Fruit fly (Drosophila melanogaster) whole organism, embryonic: ENCODE data around the gene soti.

ENCODE experiments used
- CG10209 ChIP-seq: fragments of 200-800 bp; sonication (Bioruptor generic); optimal IDR thresholded peaks from 3 replicates; lab custom pipeline; 2017; ENCODE audit warnings: missing biosample characterization, mild to moderate bottlenecking, missing genetic modification characterization, missing genetic modification reagents
- CG10366 ChIP-seq: fragments of 200-800 bp; sonication (Bioruptor generic); IDR thresholded peaks from 2 replicates; pipeline ENCODE4 v1.3.6; 2022; ENCODE audit warnings: missing biosample characterization, missing genetic modification characterization
- CG10462 ChIP-seq: fragments of 200-800 bp; sonication (Bioruptor generic); optimal IDR thresholded peaks from 2 replicates; lab custom pipeline; 2016; ENCODE audit warnings: missing biosample characterization, missing genetic modification characterization
- CG10565 ChIP-seq: fragments of 200-800 bp; sonication (Bioruptor generic); optimal IDR thresholded peaks from 3 replicates; lab custom pipeline; 2016; ENCODE audit warnings: missing biosample characterization, mild to moderate bottlenecking, missing genetic modification characterization
- CG11093 ChIP-seq: fragments of 200-800 bp; sonication (Bioruptor generic); IDR thresholded peaks from 3 replicates; pipeline ENCODE4 v1.3.6; 2022; ENCODE audit warnings: missing biosample characterization, missing genetic modification characterization
- CG11723 ChIP-seq: fragments of 200-800 bp; sonication (Bioruptor generic); optimal IDR thresholded peaks from 2 replicates; lab custom pipeline; 2017; ENCODE audit warnings: missing biosample characterization, mild to moderate bottlenecking, missing genetic modification characterization
- CG12104 ChIP-seq: fragments of 200-800 bp; sonication (Bioruptor generic); optimal IDR thresholded peaks from 3 replicates; lab custom pipeline; 2016; ENCODE audit warnings: missing biosample characterization, missing genetic modification characterization
- CG14860 ChIP-seq: fragments of 200-800 bp; sonication (Bioruptor generic); IDR thresholded peaks from 3 replicates; pipeline ENCODE4 v1.3.6; 2022; ENCODE audit warnings: missing biosample characterization, missing genetic modification characterization; ENCODE audit not compliant: partially characterized antibody
- CG15696 ChIP-seq: fragments of 200-800 bp; sonication (Bioruptor generic); optimal IDR thresholded peaks from 2 replicates; lab custom pipeline; 2019; ENCODE audit warnings: missing biosample characterization, mild to moderate bottlenecking, missing genetic modification characterization, moderate library complexity
- CG17359 ChIP-seq: fragments of 200-800 bp; sonication (Bioruptor generic); optimal IDR thresholded peaks from 3 replicates; lab custom pipeline; 2018; ENCODE audit warnings: missing biosample characterization, mild to moderate bottlenecking, missing genetic modification characterization, moderate library complexity
- CG2712 ChIP-seq: fragments of 200-800 bp; optimal IDR thresholded peaks from 3 replicates; lab custom pipeline; 2019; ENCODE audit warnings: missing biosample characterization, mild to moderate bottlenecking, missing genetic modification characterization, moderate library complexity
- CG2875 ChIP-seq: fragments of 200-800 bp; sonication (Bioruptor generic); optimal IDR thresholded peaks from 2 replicates; lab custom pipeline; 2017; ENCODE audit warnings: missing biosample characterization, mild to moderate bottlenecking, missing genetic modification characterization, missing genetic modification reagents
- CG3065 ChIP-seq: fragments of 200-800 bp; sonication (Bioruptor generic); optimal IDR thresholded peaks from 2 replicates; lab custom pipeline; 2016; ENCODE audit warnings: missing biosample characterization, missing genetic modification characterization
- CG3281 ChIP-seq: fragments of 200-800 bp; sonication (Bioruptor generic); optimal IDR thresholded peaks from 3 replicates; lab custom pipeline; 2017; ENCODE audit warnings: missing biosample characterization, mild to moderate bottlenecking, missing genetic modification characterization
- CG33213 ChIP-seq: fragments of 200-800 bp; sonication (Bioruptor generic); optimal IDR thresholded peaks from 3 replicates; lab custom pipeline; 2016; ENCODE audit warnings: missing biosample characterization, missing genetic modification characterization
- CG3838 ChIP-seq: fragments of 200-800 bp; sonication (Bioruptor generic); optimal IDR thresholded peaks from 3 replicates; lab custom pipeline; 2016; ENCODE audit warnings: missing biosample characterization, missing genetic modification characterization
- CG3995 ChIP-seq: fragments of 200-800 bp; sonication (Bioruptor generic); optimal IDR thresholded peaks from 3 replicates; lab custom pipeline; 2016; ENCODE audit warnings: missing biosample characterization, missing genetic modification characterization
- CG43689 ChIP-seq: fragments of 200-800 bp; sonication (Bioruptor generic); IDR thresholded peaks from 2 replicates; pipeline ENCODE4 v1.3.6; 2022; ENCODE audit warnings: missing biosample characterization, missing genetic modification characterization
- CG6683 ChIP-seq: fragments of 200-800 bp; sonication (Bioruptor generic); optimal IDR thresholded peaks from 2 replicates; lab custom pipeline; 2017; ENCODE audit warnings: missing biosample characterization, mild to moderate bottlenecking, missing genetic modification characterization, missing genetic modification reagents
- CG6689 ChIP-seq: fragments of 200-800 bp; sonication (Bioruptor generic); IDR thresholded peaks from 2 replicates; pipeline ENCODE4 v1.3.6; 2022; ENCODE audit warnings: missing biosample characterization, missing genetic modification characterization
- CG7357 ChIP-seq: fragments of 200-800 bp; sonication (Bioruptor generic); IDR thresholded peaks from 3 replicates; pipeline ENCODE4 v1.3.6; 2022; ENCODE audit warnings: missing biosample characterization, missing genetic modification characterization
- CG7786 ChIP-seq: fragments of 200-800 bp; sonication (Bioruptor generic); optimal IDR thresholded peaks from 2 replicates; lab custom pipeline; 2016; ENCODE audit warnings: missing biosample characterization, missing genetic modification characterization
- CG8924 ChIP-seq: fragments of 200-800 bp; optimal IDR thresholded peaks from 3 replicates; lab custom pipeline; 2019; ENCODE audit warnings: missing biosample characterization, mild to moderate bottlenecking, missing genetic modification characterization, moderate library complexity
- CkIIα-i1 ChIP-seq: fragments of 200-800 bp; sonication (Bioruptor generic); IDR thresholded peaks from 2 replicates; pipeline ENCODE4 v1.3.6; 2022; ENCODE audit warnings: missing biosample characterization, missing genetic modification characterization
- CoRest ChIP-seq: fragments of 200-800 bp; sonication (Bioruptor generic); optimal IDR thresholded peaks from 3 replicates; lab custom pipeline; 2018; ENCODE audit warnings: missing biosample characterization, mild to moderate bottlenecking, missing genetic modification characterization, moderate library complexity
- Doc2 ChIP-seq: fragments of 200-800 bp; sonication (Bioruptor generic); IDR thresholded peaks from 2 replicates; pipeline ENCODE4 v1.3.6; 2022; ENCODE audit warnings: missing biosample characterization, missing genetic modification characterization
- Ets65A ChIP-seq: fragments of 200-800 bp; sonication (Bioruptor generic); peaks from one replicate; lab custom pipeline; 2016; ENCODE audit warnings: missing biosample characterization, missing genetic modification characterization
- GATAe ChIP-seq: fragments of 200-800 bp; sonication (Bioruptor generic); conservative IDR thresholded peaks from 2 replicates; pipeline ENCODE4 v1.3.6; 2022; ENCODE audit warnings: missing biosample characterization, missing genetic modification characterization
- Hand ChIP-seq: fragments of 200-800 bp; sonication (Bioruptor generic); optimal IDR thresholded peaks from 2 replicates; lab custom pipeline; 2017; ENCODE audit warnings: mild to moderate bottlenecking, missing biosample characterization, missing genetic modification reagents, missing genetic modification characterization
- Meics ChIP-seq: fragments of 200-800 bp; sonication (Bioruptor generic); optimal IDR thresholded peaks from 2 replicates; lab custom pipeline; 2017; ENCODE audit warnings: missing biosample characterization, mild to moderate bottlenecking, missing genetic modification characterization
- Sox102F ChIP-seq: fragments of 200-800 bp; sonication (Bioruptor generic); optimal IDR thresholded peaks from 2 replicates; lab custom pipeline; 2018; ENCODE audit warnings: missing biosample characterization, mild to moderate bottlenecking, missing genetic modification characterization, moderate library complexity
- Stat92E ChIP-seq, 3 experiments: fragments of >200 bp in 2 of 3; fragments of 200-800 bp in 1 of 3; sonication (Bioruptor generic) in 1 of 3; optimal IDR thresholded peaks; 2 replicates each; lab custom pipeline; 2017 to 2019; ENCODE audit warnings: missing biosample characterization in 3 of 3, missing genetic modification characterization in 3 of 3, mild to moderate bottlenecking in 1 of 3, moderate library complexity in 1 of 3
- Xbp1 ChIP-seq: fragments of 200-800 bp; sonication (Bioruptor generic); optimal IDR thresholded peaks from 3 replicates; lab custom pipeline; 2016; ENCODE audit warnings: missing biosample characterization, mild to moderate bottlenecking, missing genetic modification characterization
- al ChIP-seq: fragments of 200-800 bp; sonication (Bioruptor generic); IDR thresholded peaks from 2 replicates; pipeline ENCODE4 v1.3.6; 2022; ENCODE audit warnings: missing biosample characterization, missing genetic modification characterization
- bcd ChIP-seq: fragments of 200-800 bp; sonication (Bioruptor generic); optimal IDR thresholded peaks from 2 replicates; lab custom pipeline; 2017; ENCODE audit warnings: missing biosample characterization, mild to moderate bottlenecking, missing genetic modification characterization
- br ChIP-seq: fragments of >200 bp; optimal IDR thresholded peaks from 2 replicates; lab custom pipeline; 2017
- dpn ChIP-seq, 2 experiments: fragments of 200-800 bp; sonication (Bioruptor generic); optimal IDR thresholded peaks; 3 replicates each; lab custom pipeline; 2016; ENCODE audit warnings: missing biosample characterization in 2 of 2, missing genetic modification characterization in 2 of 2
- esg ChIP-seq: fragments of 200-800 bp; sonication (Bioruptor generic); conservative IDR thresholded peaks from 2 replicates; pipeline ENCODE4 v1.3.6; 2022; ENCODE audit warnings: missing biosample characterization, missing genetic modification characterization
- gro ChIP-seq: fragments of 200-800 bp; sonication (Bioruptor generic); optimal IDR thresholded peaks from 2 replicates; lab custom pipeline; 2016; ENCODE audit warnings: missing biosample characterization, missing genetic modification characterization
- lbe ChIP-seq: fragments of 200-800 bp; sonication (Bioruptor generic); optimal IDR thresholded peaks from 2 replicates; lab custom pipeline; 2016; ENCODE audit warnings: missing biosample characterization, mild to moderate bottlenecking, missing genetic modification characterization
- odd ChIP-seq: fragments of 200-800 bp; sonication (Bioruptor generic); optimal IDR thresholded peaks from 2 replicates; lab custom pipeline; 2017; ENCODE audit warnings: missing biosample characterization, mild to moderate bottlenecking, missing genetic modification characterization
- pan ChIP-seq, 4 experiments: fragments of >200 bp in 3 of 4; fragments of 200-800 bp in 1 of 4; sonication (Bioruptor generic) in 1 of 4; optimal IDR thresholded peaks in 3 of 4; IDR thresholded peaks in 1 of 4; 2 replicates each; pipeline versions ENCODE4 v1.3.6 to Lab custom; 2017 to 2022; ENCODE audit warnings: missing biosample characterization in 2 of 4, missing genetic modification characterization in 2 of 4, mixed read lengths in 1 of 4
- prd ChIP-seq, 3 experiments: fragments of >200 bp in 2 of 3; fragments of 200-800 bp in 1 of 3; sonication (Bioruptor generic) in 1 of 3; optimal IDR thresholded peaks in 2 of 3; IDR thresholded peaks in 1 of 3; 2 replicates in 2 of 3; 3 replicates in 1 of 3; pipeline versions ENCODE4 v1.3.6 to Lab custom; 2017 to 2022; ENCODE audit warnings: missing biosample characterization in 1 of 3, missing genetic modification characterization in 1 of 3
- pros ChIP-seq: fragments of 200-800 bp; sonication (Bioruptor generic); optimal IDR thresholded peaks from 3 replicates; lab custom pipeline; 2019; ENCODE audit warnings: missing biosample characterization, mild to moderate bottlenecking, missing genetic modification characterization, moderate library complexity
- sna ChIP-seq: fragments of 200-800 bp; sonication (Bioruptor generic); IDR thresholded peaks from 2 replicates; pipeline ENCODE4 v1.3.6; 2022; ENCODE audit warnings: missing biosample characterization, missing genetic modification characterization; ENCODE audit not compliant: partially characterized antibody
- sqz ChIP-seq: fragments of 200-800 bp; sonication (Bioruptor generic); optimal IDR thresholded peaks from 3 replicates; lab custom pipeline; 2018; ENCODE audit warnings: missing biosample characterization, mild to moderate bottlenecking, missing genetic modification characterization
- sug ChIP-seq: fragments of 200-800 bp; optimal IDR thresholded peaks from 2 replicates; lab custom pipeline; 2019; ENCODE audit warnings: missing biosample characterization, mild to moderate bottlenecking, missing genetic modification characterization, moderate library complexity
- twi ChIP-seq: fragments of 200-800 bp; optimal IDR thresholded peaks from 2 replicates; lab custom pipeline; 2019; ENCODE audit warnings: missing biosample characterization, mild to moderate bottlenecking, missing genetic modification characterization, moderate library complexity
- unc-4 ChIP-seq: fragments of 200-800 bp; sonication (Bioruptor generic); IDR thresholded peaks from 2 replicates; pipeline ENCODE4 v1.3.6; 2022; ENCODE audit warnings: missing biosample characterization, missing genetic modification characterization; ENCODE audit not compliant: partially characterized antibody
- zfh1 ChIP-seq: fragments of 200-800 bp; sonication (Bioruptor generic); IDR thresholded peaks from 3 replicates; pipeline ENCODE4 v1.3.6; 2022; ENCODE audit warnings: missing biosample characterization, missing genetic modification characterization

Gene soti

DNA sequence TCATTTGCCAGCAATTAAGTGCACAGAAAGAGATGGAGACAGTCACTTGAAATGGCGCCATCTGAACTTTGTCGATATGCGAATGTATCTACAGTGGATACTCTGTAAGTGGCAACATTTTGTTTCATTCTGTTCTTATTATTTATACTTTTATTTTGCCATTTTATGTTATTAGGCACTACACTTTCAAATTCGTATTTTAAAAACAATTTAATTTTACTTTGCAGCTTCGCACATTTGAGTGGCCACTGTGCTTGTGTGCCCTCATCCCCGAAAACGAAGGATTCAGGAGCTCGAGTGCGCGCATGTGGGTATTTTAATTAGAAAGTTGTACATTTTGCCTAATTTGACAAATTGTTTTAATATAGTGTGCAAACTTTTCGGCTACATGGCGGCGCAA, 24.1 kb downstream of the soti start (continued):
- TF ChIP-seq odd (GFP tag; lab: Kevin White, UChicago) = no peak
- TF ChIP-seq Doc2 = no peak
- no peak for TF ChIP-seq CG10462 (GFP tag; lab: Kevin White, UChicago)
- peak; percentile 82 for TF ChIP-seq Ets65A (GFP tag; lab: Kevin White, UChicago)
- peak; percentile 25 for TF ChIP-seq bcd
- peak; percentile 4 for TF ChIP-seq CG10209 (GFP tag; lab: Kevin White, UChicago)
- TF ChIP-seq CG6683 (GFP tag; lab: Kevin White, UChicago) = peak; percentile 1
- TF ChIP-seq esg = peak; percentile 36; the same call in 1 of the 2 replicates
- peak; percentile 40 for TF ChIP-seq CG3281 (GFP tag; lab: Kevin White, UChicago)
- TF ChIP-seq Xbp1 (GFP tag; lab: Kevin White, UChicago) = peak; percentile 36
- no peak for TF ChIP-seq CG3995 (GFP tag; lab: Kevin White, UChicago)
- TF ChIP-seq twi (tag; lab: Kevin White, UChicago) = no peak
- TF ChIP-seq CG17359 = peak; percentile 51
- TF ChIP-seq CG33213 (GFP tag; lab: Kevin White, UChicago) = no peak
- no peak for TF ChIP-seq CG7786 (GFP tag; lab: Kevin White, UChicago)
- no peak for TF ChIP-seq CG11093
- TF ChIP-seq lbe (GFP tag; lab: Kevin White, UChicago) = peak; percentile 48
- TF ChIP-seq CG3065 (GFP tag; lab: Kevin White, UChicago) = no peak
- no peak for TF ChIP-seq CG12104 (GFP tag; lab: Kevin White, UChicago)
- TF ChIP-seq CG15696 (tag; lab: Kevin White, UChicago) = peak; percentile 49
- no peak for TF ChIP-seq GATAe (GFP tag; lab: Robert Waterston, UW)
- no peak for TF ChIP-seq CG43689 (GFP tag; lab: Robert Waterston, UW)
- TF ChIP-seq sqz (GFP tag; lab: Kevin White, UChicago) = no peak
- no peak for TF ChIP-seq CG3838
- no peak for TF ChIP-seq CG7357
- TF ChIP-seq CG14860 = no peak
- TF ChIP-seq CG10565 (GFP tag; lab: Kevin White, UChicago) = no peak
- TF ChIP-seq sna (GFP tag; lab: Robert Waterston, UW) = no peak
- peak; percentile 35 for TF ChIP-seq CG8924
- peak; percentile 13 to 33 for TF ChIP-seq dpn (GFP tag; optimal IDR thresholded peaks at IDR 0.05; lab: Kevin White, UChicago)
- TF ChIP-seq prd (optimal IDR thresholded peaks at IDR 0.05; lab: Kevin White, UChicago) = no peak
- TF ChIP-seq prd (GFP tag; IDR thresholded peaks at IDR 0.05; lab: Robert Waterston, UW) = peak; percentile 88
- no peak for TF ChIP-seq CG11723 (GFP tag; lab: Kevin White, UChicago)
- TF ChIP-seq CkIIα-i1 = no peak
- no peak for TF ChIP-seq sug
- peak; percentile 30 for TF ChIP-seq CoRest
- peak; percentile 45 for TF ChIP-seq Meics (GFP tag; lab: Kevin White, UChicago)
- TF ChIP-seq CG10366 (GFP tag; lab: Robert Waterston, UW) = peak; percentile 30; the same call in 1 of the 2 replicates
- peak; percentile 68; the same call in 2 of the 3 replicates for TF ChIP-seq zfh1 (GFP tag; lab: Robert Waterston, UW)
- no peak for TF ChIP-seq Stat92E (GFP tag; optimal IDR thresholded peaks at IDR 0.05; lab: Kevin White, UChicago)
- TF ChIP-seq unc-4 (GFP tag; lab: Robert Waterston, UW) = no peak
- TF ChIP-seq pan (optimal IDR thresholded peaks at IDR 0.05; lab: Kevin White, UChicago) = no peak
- TF ChIP-seq pan (GFP tag; optimal IDR thresholded peaks at IDR 0.05 in 1 of 2, IDR thresholded peaks at IDR 0.05 in 1 of 2) = peak in 1 of 2 experiments; percentile 67
- no peak for TF ChIP-seq CG2875
- TF ChIP-seq br = no peak
- TF ChIP-seq gro (GFP tag; lab: Kevin White, UChicago) = no peak
- peak; percentile 15; the same call in 1 of the 2 replicates for TF ChIP-seq al (GFP tag; lab: Robert Waterston, UW)
- peak; percentile 50 for TF ChIP-seq Sox102F (GFP tag; lab: Kevin White, UChicago)
- TF ChIP-seq CG6689 (GFP tag; lab: Robert Waterston, UW) = peak; percentile 44; the same call in 1 of the 2 replicates
- no peak for TF ChIP-seq pros (GFP tag; lab: Kevin White, UChicago)
- no peak for TF ChIP-seq Hand (GFP tag; lab: Kevin White, UChicago)
- TF ChIP-seq CG2712 (tag; lab: Kevin White, UChicago) = peak; percentile 59
